Worm (Caenorhabditis elegans) whole organism, mixed stage, embryonic: Measurements from ENCODE around the gene T20G5.9.
"Not testable (repeated sequence)": the region's sequence is repeated elsewhere in the genome, so short reads cannot be mapped to it uniquely, and the experiment has no call there.

Experiments used
- M03D4.4 ChIP-seq: sonication (generic microtip); optimal IDR thresholded peaks from 2 replicates; lab custom pipeline; 2017; ENCODE audit warnings: mild to moderate bottlenecking, missing genetic modification characterization, missing compliant biosample characterization
- bed-3 ChIP-seq: fragments of 200-800 bp; sonication (Bioruptor generic); optimal IDR thresholded peaks from 3 replicates; lab custom pipeline; 2018; ENCODE audit warnings: mild to moderate bottlenecking, missing genetic modification characterization, moderate library complexity, missing compliant biosample characterization
- blmp-1 ChIP-seq: fragments of 150-350 bp; optimal IDR thresholded peaks from 2 replicates; lab custom pipeline; 2014; ENCODE audit warnings: missing biosample characterization, missing genetic modification characterization
- ceh-39 ChIP-seq: fragments of 150-350 bp; optimal IDR thresholded peaks from 2 replicates; lab custom pipeline; 2014; ENCODE audit warnings: missing biosample characterization, missing genetic modification characterization
- ceh-43 ChIP-seq: fragments of 200-800 bp; sonication (Bioruptor generic); optimal IDR thresholded peaks from 2 replicates; lab custom pipeline; 2018; ENCODE audit warnings: mild to moderate bottlenecking, missing genetic modification characterization, moderate library complexity, missing compliant biosample characterization
- ces-1 ChIP-seq: fragments of 150-350 bp; optimal IDR thresholded peaks from 2 replicates; lab custom pipeline; 2014; ENCODE audit warnings: missing biosample characterization, missing genetic modification reagents, missing genetic modification characterization
- cnd-1 ChIP-seq: fragments of 200-800 bp; sonication (Bioruptor generic); optimal IDR thresholded peaks from 2 replicates; lab custom pipeline; 2018; ENCODE audit warnings: mild to moderate bottlenecking, missing genetic modification characterization, missing compliant biosample characterization
- elt-1 ChIP-seq: sonication (generic microtip); optimal IDR thresholded peaks from 2 replicates; lab custom pipeline; 2017; ENCODE audit warnings: missing genetic modification characterization, mild to moderate bottlenecking, missing compliant biosample characterization, antibody characterized with exemption, moderate library complexity, borderline replicate concordance; ENCODE audit not compliant: insufficient read depth
- flh-1 ChIP-seq: fragments of 200-800 bp; sonication (Bioruptor generic); optimal IDR thresholded peaks from 2 replicates; lab custom pipeline; 2018; ENCODE audit warnings: mild to moderate bottlenecking, missing genetic modification characterization, moderate library complexity, missing compliant biosample characterization
- ham-2 ChIP-seq: fragments of 200-800 bp; sonication (Bioruptor generic); optimal IDR thresholded peaks from 2 replicates; lab custom pipeline; 2018; ENCODE audit warnings: mild to moderate bottlenecking, missing genetic modification characterization, missing compliant biosample characterization
- hlh-1 ChIP-seq: fragments of 150-350 bp; optimal IDR thresholded peaks from 2 replicates; lab custom pipeline; 2014; ENCODE audit warnings: missing biosample characterization, missing genetic modification reagents, missing genetic modification characterization
- lin-13 ChIP-seq: fragments of 150-350 bp; optimal IDR thresholded peaks from 2 replicates; lab custom pipeline; 2014; ENCODE audit warnings: missing biosample characterization, missing genetic modification characterization
- lin-32 ChIP-seq: fragments of 200-800 bp; sonication (Bioruptor generic); optimal IDR thresholded peaks from 2 replicates; lab custom pipeline; 2018; ENCODE audit warnings: mild to moderate bottlenecking, missing genetic modification characterization, missing compliant biosample characterization
- lsy-2 ChIP-seq: fragments of 150-350 bp; optimal IDR thresholded peaks from 2 replicates; lab custom pipeline; 2014; ENCODE audit warnings: missing biosample characterization, missing genetic modification characterization
- mab-5 ChIP-seq: fragments of 150-350 bp; optimal IDR thresholded peaks from 2 replicates; lab custom pipeline; 2014; ENCODE audit warnings: missing biosample characterization, missing genetic modification characterization
- mep-1 ChIP-seq: fragments of 150-350 bp; optimal IDR thresholded peaks from 2 replicates; lab custom pipeline; 2017; ENCODE audit warnings: missing biosample characterization, missing genetic modification reagents, missing genetic modification characterization, inconsistent platforms
- mls-2 ChIP-seq: sonication (generic microtip); optimal IDR thresholded peaks from 2 replicates; lab custom pipeline; 2016; ENCODE audit warnings: mild to moderate bottlenecking, missing genetic modification characterization, moderate library complexity, missing compliant biosample characterization
- nhr-12 ChIP-seq: fragments of 150-350 bp; optimal IDR thresholded peaks from 2 replicates; lab custom pipeline; 2014; ENCODE audit warnings: missing biosample characterization, missing genetic modification characterization
- nhr-2 ChIP-seq: fragments of 150-350 bp; optimal IDR thresholded peaks from 2 replicates; lab custom pipeline; 2014; ENCODE audit warnings: missing biosample characterization, missing genetic modification characterization
- nhr-237 ChIP-seq: fragments of 150-350 bp; optimal IDR thresholded peaks from 2 replicates; lab custom pipeline; 2014; ENCODE audit warnings: missing biosample characterization, missing genetic modification characterization
- nhr-28 ChIP-seq: fragments of 150-350 bp; optimal IDR thresholded peaks from 2 replicates; lab custom pipeline; 2014; ENCODE audit warnings: missing biosample characterization, missing genetic modification characterization
- nhr-76 ChIP-seq: sonication (generic microtip); optimal IDR thresholded peaks from 2 replicates; lab custom pipeline; 2017; ENCODE audit warnings: missing biosample characterization, missing genetic modification characterization
- pha-4 ChIP-seq: fragments of 150-350 bp; optimal IDR thresholded peaks from 2 replicates; lab custom pipeline; 2018; ENCODE audit warnings: missing biosample characterization, missing genetic modification reagents, missing genetic modification characterization
- sem-2 ChIP-seq: fragments of 200-800 bp; sonication (Bioruptor generic); optimal IDR thresholded peaks from 2 replicates; lab custom pipeline; 2018; ENCODE audit warnings: mild to moderate bottlenecking, missing genetic modification characterization, missing compliant biosample characterization
- snpc-4 ChIP-seq: fragments of 150-350 bp; optimal IDR thresholded peaks from 2 replicates; lab custom pipeline; 2014; ENCODE audit warnings: missing biosample characterization, missing genetic modification characterization
- sptf-1 ChIP-seq: sonication (generic microtip); optimal IDR thresholded peaks from 2 replicates; lab custom pipeline; 2017; ENCODE audit warnings: mild to moderate bottlenecking, missing genetic modification characterization, moderate library complexity, missing compliant biosample characterization
- tbx-8 ChIP-seq: fragments of 200-800 bp; sonication (Bioruptor generic); optimal IDR thresholded peaks from 2 replicates; lab custom pipeline; 2018; ENCODE audit warnings: mild to moderate bottlenecking, missing genetic modification characterization, moderate library complexity, missing compliant biosample characterization
- unc-120 ChIP-seq: sonication (generic microtip); optimal IDR thresholded peaks from 2 replicates; lab custom pipeline; 2017; ENCODE audit warnings: missing genetic modification characterization, missing compliant biosample characterization; ENCODE audit not compliant: poor library complexity, severe bottlenecking
- unc-39 ChIP-seq: fragments of 150-350 bp; optimal IDR thresholded peaks from 2 replicates; lab custom pipeline; 2014; ENCODE audit warnings: missing biosample characterization, missing genetic modification characterization
- unc-62 ChIP-seq: fragments of 150-350 bp; optimal IDR thresholded peaks from 2 replicates; lab custom pipeline; 2014; ENCODE audit warnings: missing biosample characterization, missing genetic modification reagents, missing genetic modification characterization
- zip-8 ChIP-seq: fragments of 150-350 bp; optimal IDR thresholded peaks from 2 replicates; lab custom pipeline; 2014; ENCODE audit warnings: missing biosample characterization, missing genetic modification characterization

T20G5.9 gene

DNA sequence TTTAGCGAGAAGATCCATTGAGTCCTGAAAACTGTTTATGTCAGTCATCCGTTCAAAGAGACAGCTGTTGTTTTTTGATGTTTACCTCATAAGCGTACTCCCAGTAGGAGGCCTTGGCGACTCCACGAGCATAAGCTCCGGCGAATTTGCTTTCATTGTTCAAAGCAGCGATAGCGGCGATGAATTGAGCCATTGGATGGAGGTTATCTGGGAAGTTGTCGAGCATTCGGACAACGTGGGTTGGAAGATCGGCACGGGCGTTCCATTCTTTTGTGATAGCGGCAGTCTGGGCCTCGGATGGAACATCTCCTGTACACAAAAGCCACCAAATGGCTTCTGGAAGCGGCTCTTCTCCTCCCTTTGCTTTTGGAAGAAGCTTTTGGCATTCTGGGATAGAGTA, 6.2 kb downstream of the T20G5.9 start:
- TF ChIP-seq snpc-4 (no peak), sptf-1 (tag; lab: Kevin White, UChicago) (no peak), pha-4 (tag; lab: Kevin White, UChicago) (no peak), hlh-1 (tag; lab: Kevin White, UChicago) (no peak), nhr-28 (tag; lab: Kevin White, UChicago) (no peak), ceh-39 (tag; lab: Kevin White, UChicago) (no peak), nhr-76 (tag; lab: Kevin White, UChicago) (no peak), ceh-43 (GFP tag; lab: Kevin White, UChicago) (no peak), ham-2 (GFP tag; lab: Kevin White, UChicago) (no peak)
- TF ChIP-seq, all 35 proteins: peak for 0

DNA sequence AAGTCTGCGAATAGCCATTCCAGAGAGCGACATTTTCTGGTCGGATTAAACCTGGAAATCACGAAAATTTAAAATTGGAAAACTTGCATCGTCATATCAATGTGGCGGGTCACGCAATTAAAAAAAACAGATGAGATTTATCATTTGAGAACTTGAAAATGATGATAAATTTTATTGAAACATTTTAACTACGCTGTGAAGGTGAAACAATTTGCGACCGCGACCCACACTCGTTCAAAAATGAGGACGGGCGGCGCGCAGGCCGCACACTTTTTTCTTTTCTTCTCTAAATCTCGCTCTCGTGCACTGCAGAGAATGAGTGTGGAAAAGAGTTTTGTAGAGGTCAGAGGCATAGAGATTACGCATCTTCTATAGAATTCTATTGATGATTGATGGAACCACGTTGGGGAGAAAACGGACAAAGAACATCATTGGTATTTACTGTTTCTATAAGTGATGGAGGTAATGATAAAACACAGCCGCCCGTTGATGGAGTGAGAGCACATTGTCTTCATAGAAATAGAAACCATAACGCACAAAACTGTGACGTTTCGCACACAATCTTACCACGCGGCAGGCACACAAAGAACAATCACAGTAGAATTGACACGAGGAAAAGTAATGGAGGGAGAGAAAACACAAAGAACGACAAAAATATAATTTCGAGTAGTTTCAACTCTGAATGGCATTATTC, 7.1 kb downstream of the T20G5.9 start, which contains the start of gene cts-1:
Gene cts-1, minus strand, starts transcription at position 51 of the 694 bp plus-strand sequence.
- TF ChIP-seq cnd-1 (tag; lab: Kevin White, UChicago), result no peak
- TF ChIP-seq ham-2 (GFP tag; lab: Kevin White, UChicago), result no peak
- peak; percentile 40 for TF ChIP-seq sptf-1 (tag; lab: Kevin White, UChicago)
- peak; percentile 46 for TF ChIP-seq nhr-237 (tag; lab: Kevin White, UChicago)
- no peak for TF ChIP-seq mls-2 (tag; lab: Kevin White, UChicago)
- peak; percentile 23 for TF ChIP-seq ces-1 (GFP tag; lab: Kevin White, UChicago)
- TF ChIP-seq ceh-39 (tag; lab: Kevin White, UChicago), result no peak
- TF ChIP-seq lin-13, result peak; percentile 2
- peak; percentile 49 for TF ChIP-seq mep-1 (tag; lab: Kevin White, UChicago)
- TF ChIP-seq elt-1 (tag; lab: Kevin White, UChicago), result no peak
- no peak for TF ChIP-seq flh-1
- TF ChIP-seq unc-120 (tag; lab: Kevin White, UChicago), result peak; percentile 58
- TF ChIP-seq unc-39 (tag; lab: Kevin White, UChicago), result no peak
- no peak for TF ChIP-seq tbx-8 (GFP tag; lab: Kevin White, UChicago)
- TF ChIP-seq nhr-12 (tag; lab: Kevin White, UChicago), result no peak
- peak; percentile 76 for TF ChIP-seq lsy-2
- TF ChIP-seq lin-32, result no peak
- TF ChIP-seq bed-3 (GFP tag; lab: Kevin White, UChicago), result no peak
- TF ChIP-seq mab-5 (tag; lab: Kevin White, UChicago), result no peak
- peak; percentile 23 for TF ChIP-seq hlh-1 (tag; lab: Kevin White, UChicago)
- TF ChIP-seq nhr-2 (tag; lab: Kevin White, UChicago), result no peak
- no peak for TF ChIP-seq sem-2 (GFP tag; lab: Kevin White, UChicago)
- no peak for TF ChIP-seq nhr-28 (tag; lab: Kevin White, UChicago)
- peak; percentile 42 for TF ChIP-seq M03D4.4 (tag; lab: Kevin White, UChicago)
- TF ChIP-seq unc-62, result peak; percentile 53
- TF ChIP-seq pha-4 (tag; lab: Kevin White, UChicago), result no peak
- TF ChIP-seq, all 35 proteins: peak for 10

- TF ChIP-seq lsy-2 (peak; percentile 99), ceh-43 (GFP tag; lab: Kevin White, UChicago) (no peak), blmp-1 (tag; lab: Kevin White, UChicago) (no peak), hlh-1 (tag; lab: Kevin White, UChicago) (peak; percentile 39), sptf-1 (tag; lab: Kevin White, UChicago) (no peak), pha-4 (tag; lab: Kevin White, UChicago) (peak; percentile 49), lin-13 (peak; percentile 63), mep-1 (tag; lab: Kevin White, UChicago) (peak; percentile 88), unc-62 (peak; percentile 3), nhr-237 (tag; lab: Kevin White, UChicago) (peak; percentile 60), unc-120 (tag; lab: Kevin White, UChicago) (peak; percentile 1), ham-2 (GFP tag; lab: Kevin White, UChicago) (no peak), ces-1 (GFP tag; lab: Kevin White, UChicago) (peak; percentile 83)
Measured at ce11 chrIII:10218587-10218986, 8.9 kb downstream of the T20G5.9 start, which contains the start of the genes rde-4 and cox-14. Gene rde-4, minus strand, starts transcription at chrIII:10218646. Gene cox-14, plus strand, starts transcription at chrIII:10218942.

- TF ChIP-seq zip-8 (tag; lab: Kevin White, UChicago); lin-13; sptf-1 (tag; lab: Kevin White, UChicago): not testable (repeated sequence)
Measured at ce11 chrIII:10221860-10222259, 12.2 kb downstream of the T20G5.9 start, which contains the start of gene Y70G10A.4. Gene Y70G10A.4, plus strand, starts transcription at chrIII:10222160.
